Fruit fly (Drosophila melanogaster) whole organism, embryonic: Measurements from ENCODE around the gene CG15221.

Experiments used
- Blimp-1 ChIP-seq: fragments of 200-800 bp; sonication (Bioruptor generic); optimal IDR thresholded peaks from 3 replicates; lab custom pipeline; 2018; ENCODE audit warnings: missing biosample characterization, missing genetic modification characterization, mild to moderate bottlenecking, moderate library complexity, missing genetic modification reagents
- CG10431 ChIP-seq: fragments of 200-800 bp; sonication (Bioruptor generic); optimal IDR thresholded peaks from 3 replicates; lab custom pipeline; 2018; ENCODE audit warnings: missing biosample characterization, mild to moderate bottlenecking, missing genetic modification characterization
- CG3163 ChIP-seq: fragments of 200-800 bp; sonication (Bioruptor generic); optimal IDR thresholded peaks from 3 replicates; lab custom pipeline; 2016; ENCODE audit warnings: missing biosample characterization, missing genetic modification characterization
- Dip3 ChIP-seq: fragments of 200-800 bp; sonication (Bioruptor generic); optimal IDR thresholded peaks from 3 replicates; lab custom pipeline; 2016; ENCODE audit warnings: missing biosample characterization, missing genetic modification characterization
- ham ChIP-seq: fragments of 200-800 bp; sonication (Bioruptor generic); IDR thresholded peaks from 2 replicates; pipeline ENCODE4 v1.3.6; 2022; ENCODE audit warnings: missing biosample characterization, missing genetic modification characterization

- no peak for TF ChIP-seq CG10431
- peak; percentile 62 for TF ChIP-seq CG3163
- TF ChIP-seq Dip3 (GFP tag; lab: Kevin White, UChicago): no peak
- no peak for TF ChIP-seq ham
- TF ChIP-seq Blimp-1: no peak
Measured at dm6 chrX:11713808-11714528, 10.1 kb upstream of the CG15221 start.
